Fruit fly (Drosophila melanogaster): ENCODE measurements around the gene SAK.
"Not testable (repeated sequence)": the region's sequence is repeated elsewhere in the genome, so short reads cannot be mapped to it uniquely, and the experiment has no call there.

Gene SAK

dm6 chr3L:21501928-21502327 lies 13.8 kb downstream of the SAK start (continued):
- TF ChIP-seq Ptx1 (GFP tag; IDR thresholded peaks at IDR 0.05) (0 out of 2 replicates have a peak, but pooled peaks have one; percentile 26), row (GFP tag; IDR thresholded peaks at IDR 0.05) (peak; percentile 64; the same call in 2 of the 3 replicates), grn (GFP tag; optimal IDR thresholded peaks at IDR 0.05) (peak; percentile 75), Side (GFP tag; optimal IDR thresholded peaks at IDR 0.05) (no peak), Fer3 (tag; optimal IDR thresholded peaks at IDR 0.05) (peak; percentile 41), CG11504 (tag; optimal IDR thresholded peaks at IDR 0.05) (peak; percentile 32), gem (tag; optimal IDR thresholded peaks at IDR 0.05) (peak; percentile 38), CG18262 (tag; optimal IDR thresholded peaks at IDR 0.05) (peak; percentile 5), CG12769 (tag; optimal IDR thresholded peaks at IDR 0.05) (peak; percentile 15), CG2120 (GFP tag; optimal IDR thresholded peaks at IDR 0.05) (peak; percentile 5), BtbVII (GFP tag; optimal IDR thresholded peaks at IDR 0.05) (peak; percentile 5), CG30403 (GFP tag; optimal IDR thresholded peaks at IDR 0.05) (peak; percentile 12), HmgZ (tag; optimal IDR thresholded peaks at IDR 0.05) (peak; percentile 13)

DNA sequence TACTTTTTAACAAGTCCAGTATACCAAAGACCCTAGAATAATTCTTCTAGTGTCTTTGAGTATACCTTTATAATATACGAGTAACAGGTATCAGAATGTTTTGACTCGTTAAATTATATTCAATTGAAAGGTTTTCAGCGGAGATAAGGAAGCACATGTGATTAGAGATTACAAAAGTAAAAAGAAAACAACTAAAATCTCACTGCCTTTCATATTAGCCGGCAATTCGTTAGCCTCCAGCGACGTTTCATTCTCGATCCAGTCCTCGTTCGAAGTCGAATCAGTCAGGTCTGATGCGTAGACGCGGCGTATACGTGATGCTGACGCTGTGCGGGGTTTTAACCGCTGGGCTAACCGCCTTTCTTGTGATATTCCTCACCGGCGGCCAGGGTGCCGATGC lies 14.5 kb downstream of the SAK start, which contains the start of gene Est-Q:
Est-Q (plus strand) TSS at position 250 of the 400 bp plus-strand sequence.
- TF ChIP-seq Pdp1 (GFP tag; optimal IDR thresholded peaks at IDR 0.05), result no peak
- TF ChIP-seq CG1529 (GFP tag; optimal IDR thresholded peaks at IDR 0.05), result no peak
- no peak for TF ChIP-seq HHEX (GFP tag; optimal IDR thresholded peaks at IDR 0.05)
- no peak for TF ChIP-seq prd (optimal IDR thresholded peaks at IDR 0.05)
- no peak for TF ChIP-seq prd (GFP tag; IDR thresholded peaks at IDR 0.05)
- no peak for TF ChIP-seq CG10565 (GFP tag; optimal IDR thresholded peaks at IDR 0.05)
- TF ChIP-seq chm (GFP tag; IDR thresholded peaks at IDR 0.05), result no peak
- no peak for TF ChIP-seq CG7271 (tag; optimal IDR thresholded peaks at IDR 0.05)
- TF ChIP-seq ind (GFP tag; optimal IDR thresholded peaks at IDR 0.05), result no peak
- TF ChIP-seq CG12942 (GFP tag; optimal IDR thresholded peaks at IDR 0.05), result no peak
- TF ChIP-seq sug (tag; optimal IDR thresholded peaks at IDR 0.05), result peak; percentile 26
- peak; percentile 46 for TF ChIP-seq D19B (GFP tag; optimal IDR thresholded peaks at IDR 0.05)
- TF ChIP-seq bowl (GFP tag; IDR thresholded peaks at IDR 0.05), result no peak
- no peak for TF ChIP-seq ara (GFP tag; IDR thresholded peaks at IDR 0.05)
- no peak for TF ChIP-seq Oli (tag; optimal IDR thresholded peaks at IDR 0.05)
- TF ChIP-seq sens (GFP tag), result peak; percentile 6
- no peak for TF ChIP-seq CG6791 (GFP tag; IDR thresholded peaks at IDR 0.05; ENCODE audit: partially characterized antibody)
- no peak for TF ChIP-seq CG12299 (tag; optimal IDR thresholded peaks at IDR 0.05)
- no peak for TF ChIP-seq CG15696 (tag; optimal IDR thresholded peaks at IDR 0.05)
- TF ChIP-seq wor (GFP tag; IDR thresholded peaks at IDR 0.05), result no peak
- no peak for TF ChIP-seq CG11696 (GFP tag; IDR thresholded peaks at IDR 0.05)

- TF ChIP-seq CG9932 (GFP tag; IDR thresholded peaks at IDR 0.05) (peak; percentile 29; the same call in 1 of the 2 replicates), Med (GFP tag) (peak; percentile 56), sd (tag; optimal IDR thresholded peaks at IDR 0.05) (peak; percentile 51), slbo (GFP tag; IDR thresholded peaks at IDR 0.05) (peak; percentile 46), Pdp1 (GFP tag; optimal IDR thresholded peaks at IDR 0.05) (peak in 1 of 2 experiments; percentile 40), cg (GFP tag; optimal IDR thresholded peaks at IDR 0.05) (peak; percentile 71), chm (GFP tag; IDR thresholded peaks at IDR 0.05) (0 out of 2 replicates have a peak, but pooled peaks have one; percentile 33), CG8290 (tag; optimal IDR thresholded peaks at IDR 0.05) (peak in 1 of 2 experiments; percentile 8), D19A (tag; optimal IDR thresholded peaks at IDR 0.05) (peak; percentile 80), CG13894 (tag; optimal IDR thresholded peaks at IDR 0.05) (peak; percentile 4), sug (tag; optimal IDR thresholded peaks at IDR 0.05) (peak; percentile 84), Dfd (GFP tag; optimal IDR thresholded peaks at IDR 0.05) (peak in 1 of 2 experiments; percentile 69), CG6689 (GFP tag; IDR thresholded peaks at IDR 0.05) (0 out of 2 replicates have a peak, but pooled peaks have one; percentile 6), CG12769 (tag; optimal IDR thresholded peaks at IDR 0.05) (peak; percentile 33), Gug (GFP tag; IDR thresholded peaks at IDR 0.05) (0 out of 4 replicates have a peak, but pooled peaks have one; percentile 23), CG10543 (GFP tag; optimal IDR thresholded peaks at IDR 0.05) (peak; percentile 14), Trl (optimal IDR thresholded peaks at IDR 0.05) (peak in 1 of 2 experiments; percentile 33)
- TF ChIP-seq CG8290, Trl (GFP tag; optimal IDR thresholded peaks at IDR 0.05): not testable (repeated sequence)
Observed at dm6 chr3L:21498450-21499027, 17.1 kb downstream of the SAK start.

All from whole organism, embryonic.